Worm (Caenorhabditis elegans): ENCODE results near the gene R09E10.6.

DNA sequence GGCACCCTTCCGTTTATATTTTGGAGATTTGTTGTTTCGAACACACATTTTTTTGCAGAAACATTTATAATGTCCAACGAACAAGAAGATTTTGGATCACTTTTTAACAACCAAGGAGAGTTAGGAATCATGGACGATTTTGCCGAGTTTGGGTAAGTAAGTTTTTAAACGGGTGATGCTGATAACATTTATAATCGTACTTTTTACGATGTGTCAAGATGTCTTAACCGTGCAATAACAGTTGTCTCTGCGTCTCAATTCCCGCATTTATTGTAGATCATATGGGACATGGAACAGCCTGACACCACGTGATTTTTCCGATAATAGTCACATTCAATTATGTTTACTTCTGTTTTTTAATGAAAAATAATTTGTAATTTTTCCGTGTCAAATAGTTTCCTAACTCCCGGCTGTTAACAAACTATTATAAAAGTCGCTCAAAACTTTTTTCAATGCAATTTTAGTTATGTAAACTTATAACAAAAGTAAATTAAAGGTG lies 43.3 kb downstream of the R09E10.6 start, which contains the start of gene daf-14:
- TF ChIP-seq snpc-4 (tag; optimal IDR thresholded peaks at IDR 0.05) (no peak), drap-1 (GFP tag; optimal IDR thresholded peaks at IDR 0.05) (no peak), unc-62 (GFP tag; optimal IDR thresholded peaks at IDR 0.05) (no peak), nhr-237 (tag; optimal IDR thresholded peaks at IDR 0.05) (no peak), ham-2 (GFP tag; optimal IDR thresholded peaks at IDR 0.05) (no peak), elt-3 (tag; optimal IDR thresholded peaks at IDR 0.05) (no peak), unc-39 (tag; optimal IDR thresholded peaks at IDR 0.05) (no peak), unc-120 (tag; optimal IDR thresholded peaks at IDR 0.05; ENCODE audit: poor library complexity, severe bottlenecking) (no peak), blmp-1 (tag; optimal IDR thresholded peaks at IDR 0.05) (no peak), zip-8 (tag; optimal IDR thresholded peaks at IDR 0.05) (no peak), mep-1 (tag; optimal IDR thresholded peaks at IDR 0.05) (no peak), ces-1 (GFP tag; optimal IDR thresholded peaks at IDR 0.05) (no peak), mls-2 (tag; optimal IDR thresholded peaks at IDR 0.05) (no peak)

All from whole organism, mixed stage, embryonic.